Fruit fly (Drosophila melanogaster) whole organism, embryonic: Measurements from ENCODE around the gene Zir.

Experiments used
- CG13894 ChIP-seq: fragments of 200-800 bp; sonication (Bioruptor generic); optimal IDR thresholded peaks from 3 replicates; lab custom pipeline; 2018; ENCODE audit warnings: missing biosample characterization, mild to moderate bottlenecking, missing genetic modification characterization, moderate library complexity
- ara ChIP-seq: fragments of 200-800 bp; sonication (Bioruptor generic); IDR thresholded peaks from 2 replicates; pipeline ENCODE4 v1.3.6; 2022; ENCODE audit warnings: missing biosample characterization, missing genetic modification characterization
- rib ChIP-seq: fragments of 200-800 bp; sonication (Bioruptor generic); IDR thresholded peaks from 2 replicates; pipeline ENCODE4 v1.3.6; 2022; ENCODE audit warnings: missing biosample characterization, missing genetic modification characterization

Gene Zir

DNA sequence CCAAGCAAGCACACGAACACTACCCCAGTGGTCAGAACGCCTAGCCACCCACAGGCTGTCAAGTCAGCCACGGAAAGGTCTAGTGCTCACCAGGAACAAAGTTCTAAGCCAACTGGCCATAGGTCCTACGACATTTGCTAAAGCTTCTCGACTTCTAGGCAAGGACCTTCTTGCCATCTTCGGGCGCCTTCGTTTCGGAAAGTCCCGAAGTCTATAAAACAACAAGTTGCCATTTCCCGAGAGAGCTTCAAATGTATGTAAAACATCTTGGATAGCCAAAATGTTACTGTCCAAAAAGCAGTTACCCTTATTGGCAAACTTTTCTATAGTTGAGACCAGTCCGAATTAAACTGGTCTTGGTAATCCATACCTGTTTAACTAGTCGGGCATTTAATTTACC lies 52.0 kb downstream of the Zir start (continued):
- no peak for TF ChIP-seq rib (GFP tag; lab: Robert Waterston, UW)
- TF ChIP-seq CG13894 (tag; lab: Kevin White, UChicago), result peak; percentile 91
- no peak for TF ChIP-seq ara (GFP tag; lab: Robert Waterston, UW)
